Fruit fly (Drosophila melanogaster): ENCODE results near the gene Edg84A.

dm6 chr3R:6665117-6665654, 19.1 kb upstream of the Edg84A start:
- TF ChIP-seq Ets96B (tag; optimal IDR thresholded peaks at IDR 0.05), result no peak
- no peak for TF ChIP-seq CG1621 (tag; optimal IDR thresholded peaks at IDR 0.05)
- no peak for TF ChIP-seq dac (GFP tag; optimal IDR thresholded peaks at IDR 0.05)
- no peak for TF ChIP-seq CG8119 (GFP tag; IDR thresholded peaks at IDR 0.05)
- TF ChIP-seq vri (GFP tag; optimal IDR thresholded peaks at IDR 0.05), result no peak
- TF ChIP-seq CG34406 (GFP tag; optimal IDR thresholded peaks at IDR 0.05), result no peak
- TF ChIP-seq OdsH (GFP tag; optimal IDR thresholded peaks at IDR 0.05), result no peak
